Worm (Caenorhabditis elegans) whole organism, L3 larva: ENCODE results near the gene nhr-254.

ENCODE experiments used
- R02D3.7 ChIP-seq: fragments of 150-350 bp; optimal IDR thresholded peaks from 2 replicates; lab custom pipeline; 2014; ENCODE audit warnings: missing biosample characterization, missing genetic modification characterization
- ZK546.5 ChIP-seq: sonication (generic microtip); optimal IDR thresholded peaks from 2 replicates; lab custom pipeline; 2017; ENCODE audit warnings: missing biosample characterization, missing genetic modification characterization
- aly-2 ChIP-seq: fragments of 150-350 bp; optimal IDR thresholded peaks from 2 replicates; lab custom pipeline; 2014; ENCODE audit warnings: missing biosample characterization, missing genetic modification characterization
- ama-1 ChIP-seq: fragments of 150-350 bp; optimal IDR thresholded peaks from 2 replicates; lab custom pipeline; 2018
- ceh-16 ChIP-seq: sonication (generic microtip); optimal IDR thresholded peaks from 2 replicates; lab custom pipeline; 2017; ENCODE audit warnings: missing biosample characterization, missing genetic modification characterization
- ceh-28 ChIP-seq: fragments of 150-350 bp; optimal IDR thresholded peaks from 2 replicates; lab custom pipeline; 2014; ENCODE audit warnings: missing biosample characterization, missing genetic modification reagents, missing genetic modification characterization
- ceh-82 ChIP-seq: fragments of 150-350 bp; optimal IDR thresholded peaks from 2 replicates; lab custom pipeline; 2014; ENCODE audit warnings: missing biosample characterization, missing genetic modification characterization
- ceh-9 ChIP-seq: sonication (generic microtip); optimal IDR thresholded peaks from 2 replicates; lab custom pipeline; 2018; ENCODE audit warnings: missing biosample characterization, missing genetic modification characterization
- daf-12 ChIP-seq: fragments of 150-350 bp; optimal IDR thresholded peaks from 2 replicates; lab custom pipeline; 2014; ENCODE audit warnings: missing biosample characterization, missing genetic modification reagents, missing genetic modification characterization
- egl-27 ChIP-seq: sonication (generic microtip); optimal IDR thresholded peaks from 4 replicates; lab custom pipeline; 2017; ENCODE audit warnings: missing biosample characterization, missing genetic modification reagents, missing genetic modification characterization
- egl-5 ChIP-seq: fragments of 150-350 bp; optimal IDR thresholded peaks from 2 replicates; lab custom pipeline; 2017; ENCODE audit warnings: missing biosample characterization, missing genetic modification reagents, missing genetic modification characterization, inconsistent platforms
- elt-1 ChIP-seq: fragments of 150-350 bp; optimal IDR thresholded peaks from 2 replicates; lab custom pipeline; 2014; ENCODE audit warnings: missing biosample characterization, missing genetic modification characterization
- elt-2 ChIP-seq: sonication (generic microtip); optimal IDR thresholded peaks from 2 replicates; lab custom pipeline; 2016; ENCODE audit warnings: missing genetic modification reagents, mild to moderate bottlenecking, missing genetic modification characterization, missing compliant biosample characterization
- elt-3 ChIP-seq, 3 experiments: fragments of 150-350 bp in 1 of 3; sonication (generic microtip) in 2 of 3; optimal IDR thresholded peaks; 2 replicates in 2 of 3; 4 replicates in 1 of 3; lab custom pipeline; 2014 to 2017; ENCODE audit warnings: missing biosample characterization in 3 of 3, missing genetic modification characterization in 3 of 3
- eor-1 ChIP-seq, 2 experiments: fragments of 150-350 bp; optimal IDR thresholded peaks; 2 replicates each; lab custom pipeline; 2014 to 2018; ENCODE audit warnings: missing biosample characterization in 2 of 2, missing genetic modification characterization in 2 of 2
- fkh-10 ChIP-seq: sonication (generic microtip); optimal IDR thresholded peaks from 2 replicates; lab custom pipeline; 2017; ENCODE audit warnings: missing biosample characterization, missing genetic modification reagents, missing genetic modification characterization
- fkh-2 ChIP-seq: fragments of 150-350 bp; optimal IDR thresholded peaks from 2 replicates; lab custom pipeline; 2014; ENCODE audit warnings: missing biosample characterization, missing genetic modification reagents, missing genetic modification characterization
- fos-1 ChIP-seq: fragments of 150-350 bp; optimal IDR thresholded peaks from 2 replicates; lab custom pipeline; 2014; ENCODE audit warnings: missing biosample characterization, missing genetic modification characterization
- hmg-11 ChIP-seq: sonication (generic microtip); optimal IDR thresholded peaks from 2 replicates; lab custom pipeline; 2016; ENCODE audit warnings: missing genetic modification characterization, missing compliant biosample characterization
- jun-1 ChIP-seq: fragments of 150-350 bp; optimal IDR thresholded peaks from 2 replicates; lab custom pipeline; 2014; ENCODE audit warnings: missing biosample characterization, missing genetic modification reagents, missing genetic modification characterization
- lin-15B ChIP-seq: fragments of 150-350 bp; optimal IDR thresholded peaks from 2 replicates; lab custom pipeline; 2014; ENCODE audit warnings: missing biosample characterization, missing genetic modification characterization
- lin-39 ChIP-seq: fragments of 150-350 bp; optimal IDR thresholded peaks from 2 replicates; lab custom pipeline; 2018; ENCODE audit warnings: missing biosample characterization, missing genetic modification reagents, missing genetic modification characterization
- lsy-12 ChIP-seq: sonication (generic microtip); optimal IDR thresholded peaks from 2 replicates; lab custom pipeline; 2016; ENCODE audit warnings: mild to moderate bottlenecking, missing genetic modification characterization, missing compliant biosample characterization
- mdl-1 ChIP-seq: fragments of 150-350 bp; optimal IDR thresholded peaks from 2 replicates; lab custom pipeline; 2014; ENCODE audit warnings: missing biosample characterization, missing genetic modification characterization
- mml-1 ChIP-seq: fragments of 150-350 bp; sonication (generic microtip); optimal IDR thresholded peaks from 3 replicates; lab custom pipeline; 2014; ENCODE audit warnings: missing biosample characterization, missing genetic modification characterization
- nfya-1 ChIP-seq: sonication (generic microtip); optimal IDR thresholded peaks from 2 replicates; lab custom pipeline; 2017; ENCODE audit warnings: missing genetic modification characterization, mild to moderate bottlenecking, missing compliant biosample characterization, antibody characterized with exemption, moderate library complexity; ENCODE audit not compliant: insufficient read depth
- nhr-11 ChIP-seq: fragments of 150-350 bp; optimal IDR thresholded peaks from 2 replicates; lab custom pipeline; 2014; ENCODE audit warnings: missing biosample characterization, missing genetic modification characterization
- nhr-12 ChIP-seq: fragments of 150-350 bp; optimal IDR thresholded peaks from 2 replicates; lab custom pipeline; 2014; ENCODE audit warnings: missing biosample characterization, missing genetic modification characterization
- nhr-23 ChIP-seq: fragments of 150-350 bp; optimal IDR thresholded peaks from 2 replicates; lab custom pipeline; 2014; ENCODE audit warnings: missing biosample characterization, missing genetic modification reagents, missing genetic modification characterization
- nhr-237 ChIP-seq: fragments of 150-350 bp; optimal IDR thresholded peaks from 2 replicates; lab custom pipeline; 2014; ENCODE audit warnings: missing biosample characterization, missing genetic modification characterization
- nhr-25 ChIP-seq: sonication (generic microtip); optimal IDR thresholded peaks from 2 replicates; lab custom pipeline; 2017; ENCODE audit warnings: missing biosample characterization, missing genetic modification characterization
- nhr-28 ChIP-seq: fragments of 150-350 bp; optimal IDR thresholded peaks from 2 replicates; lab custom pipeline; 2014; ENCODE audit warnings: missing biosample characterization, missing genetic modification characterization
- nhr-43 ChIP-seq: sonication (generic microtip); optimal IDR thresholded peaks from 2 replicates; lab custom pipeline; 2016; ENCODE audit warnings: mild to moderate bottlenecking, missing genetic modification characterization, missing compliant biosample characterization; ENCODE audit not compliant: poor library complexity, severe bottlenecking
- nhr-67 ChIP-seq: fragments of 150-350 bp; optimal IDR thresholded peaks from 2 replicates; lab custom pipeline; 2014; ENCODE audit warnings: missing biosample characterization, missing genetic modification characterization
- nhr-76 ChIP-seq: fragments of 150-350 bp; sonication (generic microtip); optimal IDR thresholded peaks from 5 replicates; lab custom pipeline; 2014; ENCODE audit warnings: missing biosample characterization, missing genetic modification characterization
- nhr-77 ChIP-seq: fragments of 150-350 bp; optimal IDR thresholded peaks from 2 replicates; lab custom pipeline; 2014; ENCODE audit warnings: missing biosample characterization, missing genetic modification characterization
- pha-4 ChIP-seq: fragments of 150-350 bp; optimal IDR thresholded peaks from 2 replicates; lab custom pipeline; 2014; ENCODE audit warnings: missing biosample characterization, missing genetic modification reagents, missing genetic modification characterization
- pqm-1 ChIP-seq: fragments of 150-350 bp; optimal IDR thresholded peaks from 2 replicates; lab custom pipeline; 2017; ENCODE audit warnings: missing biosample characterization, missing genetic modification characterization, inconsistent platforms
- sea-2 ChIP-seq: fragments of 150-350 bp; sonication (generic microtip); optimal IDR thresholded peaks from 4 replicates; lab custom pipeline; 2014; ENCODE audit warnings: missing biosample characterization, missing genetic modification reagents, missing genetic modification characterization
- skn-1 ChIP-seq: fragments of 150-350 bp; optimal IDR thresholded peaks from 2 replicates; lab custom pipeline; 2014; ENCODE audit warnings: missing biosample characterization, missing genetic modification characterization
- snpc-4 ChIP-seq: fragments of 150-350 bp; optimal IDR thresholded peaks from 2 replicates; lab custom pipeline; 2014; ENCODE audit warnings: missing biosample characterization, missing genetic modification characterization
- tbx-2 ChIP-seq: sonication (generic microtip); optimal IDR thresholded peaks from 2 replicates; lab custom pipeline; 2016; ENCODE audit warnings: mild to moderate bottlenecking, missing genetic modification characterization, missing compliant biosample characterization
- unc-39 ChIP-seq: sonication (generic microtip); optimal IDR thresholded peaks from 4 replicates; lab custom pipeline; 2017; ENCODE audit warnings: missing biosample characterization, missing genetic modification characterization
- unc-62 ChIP-seq: fragments of 150-350 bp; sonication (generic microtip); optimal IDR thresholded peaks from 4 replicates; lab custom pipeline; 2014; ENCODE audit warnings: missing biosample characterization, missing genetic modification reagents, missing genetic modification characterization
- zag-1 ChIP-seq: fragments of 150-350 bp; optimal IDR thresholded peaks from 2 replicates; lab custom pipeline; 2014; ENCODE audit warnings: missing biosample characterization, missing genetic modification characterization
- ztf-11 ChIP-seq: fragments of 150-350 bp; optimal IDR thresholded peaks from 2 replicates; lab custom pipeline; 2014; ENCODE audit warnings: missing biosample characterization, missing genetic modification characterization
- ztf-4 ChIP-seq: fragments of 150-350 bp; optimal IDR thresholded peaks from 2 replicates; lab custom pipeline; 2014; ENCODE audit warnings: missing biosample characterization, missing genetic modification characterization

The nhr-254 gene

ce11 chrV:347561-348345, 44.7 kb upstream of the nhr-254 start:
- no peak for TF ChIP-seq nfya-1 (tag; lab: Kevin White, UChicago)
- no peak for TF ChIP-seq fkh-2 (tag; lab: Kevin White, UChicago)
- TF ChIP-seq fos-1 (tag; lab: Kevin White, UChicago): no peak
- no peak for TF ChIP-seq snpc-4 (tag; lab: Kevin White, UChicago)
- TF ChIP-seq unc-39 (tag; lab: Kevin White, UChicago): no peak
- TF ChIP-seq nhr-11 (tag; lab: Kevin White, UChicago): no peak

DNA sequence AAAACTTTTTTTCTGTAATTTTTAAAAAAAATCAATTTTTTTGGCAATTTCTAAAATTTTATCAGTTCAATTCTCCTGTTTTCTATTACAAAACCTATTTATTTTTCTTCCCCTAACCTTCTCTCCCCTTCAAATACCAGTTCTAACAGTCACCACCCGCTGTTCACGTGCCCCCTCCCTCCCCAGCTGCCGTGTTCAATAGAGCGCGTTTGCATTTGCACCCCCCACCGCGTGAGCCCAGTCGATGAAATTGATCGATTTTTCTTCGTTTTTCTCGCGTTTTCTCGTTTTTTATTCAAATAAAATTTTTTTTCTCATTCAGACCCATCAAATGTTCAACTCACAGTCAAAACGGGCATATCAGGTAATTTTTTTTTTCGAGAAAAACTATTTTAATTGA, 43.4 kb upstream of the nhr-254 start, which contains the start of gene atg-9:
atg-9 (plus strand) TSS at position 332 of the 400 bp plus-strand sequence.
- TF ChIP-seq sea-2 (GFP tag; lab: Kevin White, UChicago) (no peak), nhr-28 (no peak), ceh-16 (tag; lab: Kevin White, UChicago) (no peak), eor-1 (tag; optimal IDR thresholded peaks at IDR 0.05; lab: Kevin White, UChicago) (no peak), nhr-12 (no peak), tbx-2 (no peak), daf-12 (tag; lab: Kevin White, UChicago) (no peak), lsy-12 (tag; lab: Kevin White, UChicago) (peak; percentile 55), jun-1 (tag; lab: Kevin White, UChicago) (peak; percentile 42), elt-1 (tag; lab: Kevin White, UChicago) (no peak), nhr-23 (peak; percentile 77), ztf-4 (peak; percentile 40), ZK546.5 (tag; lab: Kevin White, UChicago) (no peak), skn-1 (tag; lab: Kevin White, UChicago) (no peak), fos-1 (tag; lab: Kevin White, UChicago) (no peak), egl-5 (tag; lab: Kevin White, UChicago) (no peak), unc-62 (GFP tag; lab: Kevin White, UChicago) (no peak), ztf-11 (tag; lab: Kevin White, UChicago) (no peak), lin-39 (tag; lab: Kevin White, UChicago) (peak; percentile 74), nhr-25 (tag; lab: Kevin White, UChicago) (peak; percentile 86), snpc-4 (tag; lab: Kevin White, UChicago) (peak; percentile 78), unc-39 (tag; lab: Kevin White, UChicago) (no peak), elt-3 (tag; optimal IDR thresholded peaks at IDR 0.05; lab: Kevin White, UChicago) (no peak), ceh-82 (no peak), nhr-237 (tag; lab: Kevin White, UChicago) (no peak), ama-1 (lab: Kevin White, UChicago) (peak; percentile 70), R02D3.7 (tag; lab: Kevin White, UChicago) (peak; percentile 38), ceh-9 (tag; lab: Kevin White, UChicago) (no peak), nhr-43 (tag; lab: Kevin White, UChicago) (no peak), nhr-77 (tag; lab: Kevin White, UChicago) (no peak), fkh-2 (tag; lab: Kevin White, UChicago) (no peak), mdl-1 (tag; lab: Kevin White, UChicago) (peak; percentile 78), nhr-11 (tag; lab: Kevin White, UChicago) (no peak), nhr-76 (tag; lab: Kevin White, UChicago) (no peak), ceh-28 (peak; percentile 59), zag-1 (no peak), nfya-1 (tag; lab: Kevin White, UChicago) (peak; percentile 75), aly-2 (no peak), hmg-11 (peak; percentile 76), egl-27 (tag; lab: Kevin White, UChicago) (no peak), elt-2 (tag; lab: Kevin White, UChicago) (peak; percentile 59), mml-1 (tag; lab: Kevin White, UChicago) (peak; percentile 46), nhr-67 (tag; lab: Kevin White, UChicago) (no peak), fkh-10 (GFP tag; lab: Kevin White, UChicago) (no peak), lin-15B (peak; percentile 80), pqm-1 (tag; lab: Kevin White, UChicago) (peak; percentile 4), pha-4 (peak; percentile 89)
